Fruit fly (Drosophila melanogaster) whole organism, wandering third instar larva: Measurements from ENCODE around the gene Brr2.

Experiments used
- Abd-B ChIP-seq: fragments of >200 bp; optimal IDR thresholded peaks from 2 replicates; lab custom pipeline; 2017; ENCODE audit warnings: missing biosample characterization, missing genetic modification characterization
- CG32264 ChIP-seq: fragments of 200-800 bp; sonication (Bioruptor generic); optimal IDR thresholded peaks from 2 replicates; lab custom pipeline; 2016; ENCODE audit warnings: missing biosample characterization, missing genetic modification characterization
- CG9705 ChIP-seq: fragments of 200-800 bp; sonication (Bioruptor generic); optimal IDR thresholded peaks from 2 replicates; lab custom pipeline; 2018; ENCODE audit warnings: missing biosample characterization, mild to moderate bottlenecking, missing genetic modification characterization
- CrebA ChIP-seq: fragments of 200-800 bp; sonication (Bioruptor generic); optimal IDR thresholded peaks from 2 replicates; lab custom pipeline; 2016; ENCODE audit warnings: missing biosample characterization, mild to moderate bottlenecking, missing genetic modification characterization, borderline replicate concordance
- Dfd ChIP-seq: fragments of >200 bp; optimal IDR thresholded peaks from 2 replicates; lab custom pipeline; 2017; ENCODE audit warnings: missing biosample characterization, missing genetic modification characterization
- Dif ChIP-seq: fragments of 200-275, 200-300 bp; sonication (Bioruptor generic); optimal IDR thresholded peaks from 2 replicates; lab custom pipeline; 2018; ENCODE audit warnings: missing biosample characterization, missing genetic modification characterization; ENCODE audit not compliant: partially characterized antibody
- GATAd ChIP-seq: sonication (Bioruptor generic); optimal IDR thresholded peaks from 2 replicates; lab custom pipeline; 2016; ENCODE audit warnings: missing biosample characterization, missing genetic modification characterization
- HLH106 ChIP-seq: fragments of 200-800 bp; optimal IDR thresholded peaks from 3 replicates; lab custom pipeline; 2019; ENCODE audit warnings: missing biosample characterization, mild to moderate bottlenecking, missing genetic modification characterization, moderate library complexity
- Hnf4 ChIP-seq: fragments of 200-800 bp; sonication (Bioruptor generic); optimal IDR thresholded peaks from 2 replicates; lab custom pipeline; 2016; ENCODE audit warnings: missing biosample characterization, mild to moderate bottlenecking, missing genetic modification characterization
- Hr78 ChIP-seq: fragments of >200 bp; optimal IDR thresholded peaks from 2 replicates; lab custom pipeline; 2017; ENCODE audit warnings: missing biosample characterization, missing genetic modification characterization
- Hr83 ChIP-seq: fragments of 200-300 bp; sonication (Bioruptor generic); optimal IDR thresholded peaks from 2 replicates; lab custom pipeline; 2016; ENCODE audit warnings: missing biosample characterization, mild to moderate bottlenecking, missing genetic modification characterization, moderate library complexity; ENCODE audit not compliant: poor library complexity, severe bottlenecking
- Jra ChIP-seq: sonication (Bioruptor generic); optimal IDR thresholded peaks from 2 replicates; lab custom pipeline; 2016; ENCODE audit warnings: missing biosample characterization, missing genetic modification characterization
- Mio ChIP-seq: sonication (Bioruptor generic); optimal IDR thresholded peaks from 2 replicates; lab custom pipeline; 2016; ENCODE audit warnings: missing biosample characterization, missing genetic modification characterization
- Myc ChIP-seq: fragments of >200 bp; optimal IDR thresholded peaks from 2 replicates; lab custom pipeline; 2017
- N ChIP-seq: fragments of >200 bp; optimal IDR thresholded peaks from 2 replicates; lab custom pipeline; 2018; ENCODE audit warnings: missing biosample characterization, missing external identifiers, missing genetic modification characterization
- OdsH ChIP-seq: fragments of 200-800 bp; sonication (Bioruptor generic); optimal IDR thresholded peaks from 2 replicates; lab custom pipeline; 2016; ENCODE audit warnings: missing biosample characterization, mild to moderate bottlenecking, missing genetic modification characterization
- Rel ChIP-seq, 2 experiments: fragments of 200-800 bp; sonication (Bioruptor generic) in 1 of 2; optimal IDR thresholded peaks; 2 replicates in 1 of 2; 3 replicates in 1 of 2; lab custom pipeline; 2016 to 2019; ENCODE audit warnings: mild to moderate bottlenecking in 2 of 2, missing biosample characterization in 2 of 2, missing genetic modification characterization in 2 of 2, moderate library complexity in 1 of 2
- Sp1 ChIP-seq: fragments of 200-800 bp; sonication (Bioruptor generic); optimal IDR thresholded peaks from 3 replicates; lab custom pipeline; 2019; ENCODE audit warnings: missing biosample characterization, mild to moderate bottlenecking, missing genetic modification characterization, moderate library complexity
- Vsx2 ChIP-seq: fragments of 200-300, 225-300 bp; sonication (Bioruptor generic); optimal IDR thresholded peaks from 2 replicates; lab custom pipeline; 2018; ENCODE audit warnings: missing biosample characterization, missing genetic modification characterization; ENCODE audit not compliant: partially characterized antibody
- br ChIP-seq: fragments of 200-800 bp; sonication (Bioruptor generic); optimal IDR thresholded peaks from 2 replicates; lab custom pipeline; 2016; ENCODE audit warnings: missing biosample characterization, missing genetic modification characterization
- brk ChIP-seq: fragments of 200-800 bp; sonication (Bioruptor generic); optimal IDR thresholded peaks from 2 replicates; lab custom pipeline; 2016; ENCODE audit warnings: missing biosample characterization, mild to moderate bottlenecking, missing genetic modification characterization
- dl ChIP-seq, 2 experiments: fragments of 175-275, 200-275 bp in 1 of 2; fragments of 200-275 bp in 1 of 2; sonication (Bioruptor generic); optimal IDR thresholded peaks; lab custom pipeline; 2018; ENCODE audit warnings: mild to moderate bottlenecking in 2 of 2, missing biosample characterization in 2 of 2, missing genetic modification characterization in 2 of 2, moderate library complexity in 2 of 2; ENCODE audit not compliant: partially characterized antibody in 2 of 2, insufficient read depth in 1 of 2
- dmrt93B ChIP-seq: fragments of 200-800 bp; sonication (Bioruptor generic); optimal IDR thresholded peaks from 2 replicates; lab custom pipeline; 2018; ENCODE audit warnings: missing biosample characterization, mild to moderate bottlenecking, missing genetic modification characterization
- dsf ChIP-seq: sonication (Bioruptor generic); optimal IDR thresholded peaks from 2 replicates; lab custom pipeline; 2016; ENCODE audit warnings: missing biosample characterization, missing genetic modification characterization, borderline replicate concordance
- ey ChIP-seq: fragments of 200-800 bp; sonication (Bioruptor generic); optimal IDR thresholded peaks from 2 replicates; lab custom pipeline; 2016; ENCODE audit warnings: missing biosample characterization, missing genetic modification characterization
- foxo ChIP-seq, 2 experiments: fragments of 200-800 bp; sonication (Bioruptor generic); optimal IDR thresholded peaks; 2 replicates in 1 of 2; 3 replicates in 1 of 2; lab custom pipeline; 2016 to 2017; ENCODE audit warnings: missing biosample characterization in 2 of 2, missing genetic modification characterization in 2 of 2
- fru ChIP-seq: fragments of 200-800 bp; sonication (Bioruptor generic); optimal IDR thresholded peaks from 3 replicates; lab custom pipeline; 2016; ENCODE audit warnings: missing biosample characterization, mild to moderate bottlenecking, missing genetic modification characterization
- h ChIP-seq: fragments of 200-800 bp; sonication (Bioruptor generic); optimal IDR thresholded peaks from 3 replicates; lab custom pipeline; 2016; ENCODE audit warnings: missing biosample characterization, mild to moderate bottlenecking, missing genetic modification characterization
- jim ChIP-seq: fragments of 175-275, 200-325 bp; sonication (Bioruptor generic); optimal IDR thresholded peaks from 2 replicates; lab custom pipeline; 2016; ENCODE audit warnings: missing biosample characterization, mild to moderate bottlenecking, missing genetic modification characterization
- lola ChIP-seq: fragments of >200 bp; optimal IDR thresholded peaks from 2 replicates; lab custom pipeline; 2017; ENCODE audit warnings: missing biosample characterization, missing genetic modification characterization
- pan ChIP-seq: fragments of >200 bp; optimal IDR thresholded peaks from 2 replicates; lab custom pipeline; 2017
- psq ChIP-seq: fragments of 200-800 bp; sonication (Bioruptor generic); optimal IDR thresholded peaks from 3 replicates; lab custom pipeline; 2017; ENCODE audit warnings: missing biosample characterization, mild to moderate bottlenecking, missing genetic modification characterization, moderate library complexity
- rgr ChIP-seq: fragments of 200-800 bp; sonication (Bioruptor generic); optimal IDR thresholded peaks from 3 replicates; lab custom pipeline; 2016; ENCODE audit warnings: missing biosample characterization, mild to moderate bottlenecking, missing genetic modification characterization
- sage ChIP-seq: fragments of 200-800 bp; sonication (Bioruptor generic); optimal IDR thresholded peaks from 2 replicates; lab custom pipeline; 2016; ENCODE audit warnings: missing biosample characterization, mild to moderate bottlenecking, missing genetic modification characterization
- sv ChIP-seq: fragments of 200-800 bp; sonication (Bioruptor generic); optimal IDR thresholded peaks from 3 replicates; lab custom pipeline; 2016; ENCODE audit warnings: missing biosample characterization, missing genetic modification characterization
- tai ChIP-seq: sonication (Bioruptor generic); optimal IDR thresholded peaks from 2 replicates; lab custom pipeline; 2016; ENCODE audit warnings: missing biosample characterization, missing genetic modification characterization
- usp ChIP-seq: fragments of >200 bp; optimal IDR thresholded peaks from 2 replicates; lab custom pipeline; 2017; ENCODE audit warnings: missing biosample characterization, missing genetic modification characterization
- woc ChIP-seq: sonication (Bioruptor generic); optimal IDR thresholded peaks from 2 replicates; lab custom pipeline; 2016; ENCODE audit warnings: missing biosample characterization, mild to moderate bottlenecking, missing genetic modification characterization

The Brr2 gene

dm6 chr3L:15956448-15957010, 11.1 kb downstream of the Brr2 start, which contains the start of gene elgi:
Gene elgi (plus strand): TSS chr3L:15956550.
- TF ChIP-seq dmrt93B (GFP tag; lab: Kevin White, UChicago) (no peak), fru (GFP tag; lab: Kevin White, UChicago) (peak; percentile 77), Dfd (GFP tag; lab: Kevin White, UChicago) (no peak), Vsx2 (no peak), Hr78 (GFP tag; lab: Kevin White, UChicago) (no peak), h (peak; percentile 82), brk (GFP tag; lab: Kevin White, UChicago) (no peak), Sp1 (GFP tag; lab: Kevin White, UChicago) (peak; percentile 60), Jra (no peak), Hr83 (GFP tag; lab: Kevin White, UChicago) (peak; percentile 80), tai (GFP tag; lab: Kevin White, UChicago) (no peak), Hnf4 (GFP tag; lab: Kevin White, UChicago) (no peak), usp (GFP tag; lab: Kevin White, UChicago) (no peak), Rel (GFP tag; optimal IDR thresholded peaks at IDR 0.05; lab: Kevin White, UChicago) (no peak), Rel (tag; optimal IDR thresholded peaks at IDR 0.05; lab: Kevin White, UChicago) (peak; percentile 54), CrebA (GFP tag; lab: Kevin White, UChicago) (no peak), Abd-B (no peak), lola (no peak), dl (GFP tag; optimal IDR thresholded peaks at IDR 0.05; lab: Kevin White, UChicago; ENCODE audit: insufficient read depth in 1 of 2, partially characterized antibody in 2 of 2) (no peak), Dif (no peak), Mio (GFP tag; lab: Kevin White, UChicago) (peak; percentile 10), sage (GFP tag; lab: Kevin White, UChicago) (no peak), psq (GFP tag; lab: Kevin White, UChicago) (peak; percentile 51), HLH106 (tag; lab: Kevin White, UChicago) (peak; percentile 58), N (GFP tag; lab: Kevin White, UChicago) (no peak), jim (GFP tag; lab: Kevin White, UChicago) (no peak), CG9705 (GFP tag; lab: Kevin White, UChicago) (peak; percentile 49), rgr (peak; percentile 78), Myc (lab: Kevin White, UChicago) (peak; percentile 88), pan (lab: Kevin White, UChicago) (no peak), dsf (GFP tag; lab: Kevin White, UChicago) (no peak), woc (GFP tag; lab: Kevin White, UChicago) (peak; percentile 85), GATAd (no peak), OdsH (GFP tag; lab: Kevin White, UChicago) (peak; percentile 46), sv (GFP tag; lab: Kevin White, UChicago) (peak; percentile 52), br (peak; percentile 75), foxo (GFP tag; optimal IDR thresholded peaks at IDR 0.05; lab: Kevin White, UChicago) (peak in 1 of 2 experiments; percentile 82), ey (GFP tag; lab: Kevin White, UChicago) (peak; percentile 54), CG32264 (peak; percentile 47)
- TF ChIP-seq, all 38 proteins: peak for 18

dm6 chr3L:15954784-15955427, 12.8 kb downstream of the Brr2 start, which contains the start of the genes Pka-C3 and GXIVsPLA2:
Gene Pka-C3 (minus strand): TSS chr3L:15954797.
Gene GXIVsPLA2 (plus strand): TSS chr3L:15955096.
- TF ChIP-seq Myc (lab: Kevin White, UChicago) (peak; percentile 61), pan (lab: Kevin White, UChicago) (no peak), CrebA (GFP tag; lab: Kevin White, UChicago) (no peak)
- TF ChIP-seq, all 38 proteins: peak for 1
